Worm (Caenorhabditis elegans) whole organism, L2 larva: ENCODE measurements around the gene T05B9.1.

Experiments used
- Y55F3AM.14 ChIP-seq: fragments of 200-800 bp; sonication (Bioruptor generic); optimal IDR thresholded peaks from 2 replicates; lab custom pipeline; 2018; ENCODE audit warnings: mild to moderate bottlenecking, missing genetic modification characterization, missing compliant biosample characterization
- lin-39 ChIP-seq: fragments of 150-350 bp; optimal IDR thresholded peaks from 2 replicates; lab custom pipeline; 2014; ENCODE audit warnings: missing biosample characterization, missing genetic modification reagents, missing genetic modification characterization
- nhr-12 ChIP-seq: fragments of 150-350 bp; optimal IDR thresholded peaks from 2 replicates; lab custom pipeline; 2014; ENCODE audit warnings: missing biosample characterization, missing genetic modification characterization
- ztf-11 ChIP-seq: sonication (generic microtip); optimal IDR thresholded peaks from 2 replicates; lab custom pipeline; 2017; ENCODE audit warnings: missing biosample characterization, missing genetic modification characterization

DNA sequence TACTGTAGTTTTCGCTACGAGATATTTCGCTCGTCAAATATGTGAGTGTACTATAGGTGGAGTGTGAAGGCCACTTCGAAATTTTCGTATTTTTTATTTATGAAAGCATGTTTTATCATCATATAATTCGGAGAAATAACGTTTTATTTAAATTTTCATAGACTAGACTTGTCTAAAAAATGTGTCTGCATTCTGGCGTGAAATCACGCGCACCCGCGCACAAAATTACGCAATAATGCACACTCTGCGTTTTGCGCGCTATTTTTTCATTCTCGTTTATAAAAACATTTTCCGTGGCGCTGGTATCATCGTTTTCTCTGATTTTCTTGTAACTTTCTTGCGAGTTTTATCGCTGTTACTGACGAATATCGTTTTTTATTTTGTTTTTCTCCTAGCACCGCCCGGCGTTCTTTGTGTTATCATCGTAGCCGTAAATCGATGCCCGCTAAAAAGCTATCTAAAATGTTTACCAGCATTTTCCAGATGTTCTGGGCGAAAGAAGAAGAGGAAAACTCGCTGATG is 36.3 kb upstream of the T05B9.1 start, which contains the start of gene saps-1:
- TF ChIP-seq lin-39 = no peak
- TF ChIP-seq ztf-11 (tag; lab: Kevin White, UChicago) = no peak
- TF ChIP-seq nhr-12 (tag; lab: Kevin White, UChicago) = no peak
- TF ChIP-seq Y55F3AM.14 = no peak
